Worm (Caenorhabditis elegans): Measurements from ENCODE around the gene nduf-2.2.

nduf-2.2 gene

ce11 chrIII:6464113-6464571, 880 bp upstream of the nduf-2.2 start:
- TF ChIP-seq pha-4 (tag; optimal IDR thresholded peaks at IDR 0.05): peak; percentile 39
- no peak for TF ChIP-seq snpc-4 (tag; optimal IDR thresholded peaks at IDR 0.05)
- TF ChIP-seq ham-2 (GFP tag; optimal IDR thresholded peaks at IDR 0.05): peak; percentile 27
- no peak for TF ChIP-seq ztf-11 (tag; optimal IDR thresholded peaks at IDR 0.05)
- peak; percentile 72 for TF ChIP-seq unc-120 (tag; optimal IDR thresholded peaks at IDR 0.05; ENCODE audit: poor library complexity, severe bottlenecking)
- no peak for TF ChIP-seq cnd-1 (tag; optimal IDR thresholded peaks at IDR 0.05)
- TF ChIP-seq hlh-1 (tag; optimal IDR thresholded peaks at IDR 0.05): peak; percentile 46
- peak; percentile 48 for TF ChIP-seq nhr-237 (tag; optimal IDR thresholded peaks at IDR 0.05)
- no peak for TF ChIP-seq sem-2 (GFP tag; optimal IDR thresholded peaks at IDR 0.05)
- TF ChIP-seq M03D4.4 (tag; optimal IDR thresholded peaks at IDR 0.05): peak; percentile 64
- TF ChIP-seq lin-13 (tag; optimal IDR thresholded peaks at IDR 0.05): no peak
- peak; percentile 66 for TF ChIP-seq sptf-1 (tag; optimal IDR thresholded peaks at IDR 0.05)
- no peak for TF ChIP-seq lin-32 (GFP tag; optimal IDR thresholded peaks at IDR 0.05)
- no peak for TF ChIP-seq ceh-39 (tag; optimal IDR thresholded peaks at IDR 0.05)
- TF ChIP-seq lsy-2 (tag; optimal IDR thresholded peaks at IDR 0.05): no peak
- no peak for TF ChIP-seq nhr-2 (tag; optimal IDR thresholded peaks at IDR 0.05)
- no peak for TF ChIP-seq zip-8 (tag; optimal IDR thresholded peaks at IDR 0.05)
- no peak for TF ChIP-seq ceh-43 (GFP tag; optimal IDR thresholded peaks at IDR 0.05)
- TF ChIP-seq drap-1 (GFP tag; optimal IDR thresholded peaks at IDR 0.05): peak; percentile 22
- no peak for TF ChIP-seq tbx-8 (GFP tag; optimal IDR thresholded peaks at IDR 0.05)

DNA sequence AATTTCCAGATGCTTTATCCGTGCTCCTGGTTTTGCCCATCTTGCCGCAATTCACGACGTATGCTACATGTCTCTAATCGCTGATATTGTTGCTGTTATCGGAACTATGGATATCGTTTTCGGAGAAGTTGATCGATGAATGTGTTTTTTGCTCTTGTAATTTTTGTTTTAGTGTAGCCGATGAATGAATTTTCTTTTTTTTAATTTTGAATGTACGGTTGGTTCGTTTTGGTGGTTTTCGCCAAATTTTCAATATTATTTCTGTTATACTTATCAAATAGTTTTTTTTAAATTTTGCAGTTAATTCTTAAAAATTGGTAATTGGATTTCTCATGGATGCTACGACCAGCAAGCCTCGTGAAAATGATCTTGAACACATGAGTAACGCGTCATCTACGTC, 2.0 kb downstream of the nduf-2.2 start, which contains the start of gene T26A5.2:
Gene T26A5.2, plus strand, starts transcription at position 301 of the 400 bp plus-strand sequence.
- no peak for TF ChIP-seq zip-8 (tag; optimal IDR thresholded peaks at IDR 0.05)
- TF ChIP-seq ceh-39 (tag; optimal IDR thresholded peaks at IDR 0.05): no peak
- TF ChIP-seq mep-1 (tag; optimal IDR thresholded peaks at IDR 0.05): no peak

- TF ChIP-seq mab-5 (tag; optimal IDR thresholded peaks at IDR 0.05): no peak
- TF ChIP-seq sptf-1 (tag; optimal IDR thresholded peaks at IDR 0.05): no peak
- no peak for TF ChIP-seq flh-1 (GFP tag; optimal IDR thresholded peaks at IDR 0.05)
- no peak for TF ChIP-seq unc-62 (GFP tag; optimal IDR thresholded peaks at IDR 0.05)
- TF ChIP-seq ces-1 (GFP tag; optimal IDR thresholded peaks at IDR 0.05): no peak
- no peak for TF ChIP-seq sem-2 (GFP tag; optimal IDR thresholded peaks at IDR 0.05)
- TF ChIP-seq cnd-1 (tag; optimal IDR thresholded peaks at IDR 0.05): no peak
- TF ChIP-seq nhr-12 (tag; optimal IDR thresholded peaks at IDR 0.05): no peak
- no peak for TF ChIP-seq lsy-2 (tag; optimal IDR thresholded peaks at IDR 0.05)
- TF ChIP-seq ham-2 (GFP tag; optimal IDR thresholded peaks at IDR 0.05): no peak
These were observed 6.4 kb downstream of the nduf-2.2 start, which contains the start of gene wht-6 for ce11 chrIII:6471451-6471850. Gene wht-6 (plus strand): TSS chrIII:6471751.

DNA sequence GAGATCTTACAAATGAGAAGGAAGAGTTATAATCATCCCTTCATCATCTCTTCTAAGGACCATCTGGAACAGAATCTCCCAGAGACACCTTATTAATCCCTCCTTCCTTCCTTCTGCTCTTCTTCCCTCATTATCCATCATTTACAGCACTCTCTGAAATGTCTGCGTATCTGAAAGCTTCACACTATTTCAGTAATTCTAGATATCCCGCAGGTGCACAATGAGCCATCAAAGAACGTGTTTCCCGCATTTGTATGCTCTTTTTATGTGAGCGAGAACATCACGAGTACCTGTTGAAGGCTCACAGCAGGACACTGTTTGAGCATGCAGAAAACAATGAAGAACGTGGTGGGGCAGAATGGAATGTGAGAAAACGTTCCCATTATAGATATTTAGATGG, 11.4 kb downstream of the nduf-2.2 start:
- TF ChIP-seq nhr-2 (tag; optimal IDR thresholded peaks at IDR 0.05) (peak; percentile 65), elt-1 (tag; optimal IDR thresholded peaks at IDR 0.05; ENCODE audit: borderline replicate concordance, insufficient read depth) (peak; percentile 51), sem-2 (GFP tag; optimal IDR thresholded peaks at IDR 0.05) (no peak)

DNA sequence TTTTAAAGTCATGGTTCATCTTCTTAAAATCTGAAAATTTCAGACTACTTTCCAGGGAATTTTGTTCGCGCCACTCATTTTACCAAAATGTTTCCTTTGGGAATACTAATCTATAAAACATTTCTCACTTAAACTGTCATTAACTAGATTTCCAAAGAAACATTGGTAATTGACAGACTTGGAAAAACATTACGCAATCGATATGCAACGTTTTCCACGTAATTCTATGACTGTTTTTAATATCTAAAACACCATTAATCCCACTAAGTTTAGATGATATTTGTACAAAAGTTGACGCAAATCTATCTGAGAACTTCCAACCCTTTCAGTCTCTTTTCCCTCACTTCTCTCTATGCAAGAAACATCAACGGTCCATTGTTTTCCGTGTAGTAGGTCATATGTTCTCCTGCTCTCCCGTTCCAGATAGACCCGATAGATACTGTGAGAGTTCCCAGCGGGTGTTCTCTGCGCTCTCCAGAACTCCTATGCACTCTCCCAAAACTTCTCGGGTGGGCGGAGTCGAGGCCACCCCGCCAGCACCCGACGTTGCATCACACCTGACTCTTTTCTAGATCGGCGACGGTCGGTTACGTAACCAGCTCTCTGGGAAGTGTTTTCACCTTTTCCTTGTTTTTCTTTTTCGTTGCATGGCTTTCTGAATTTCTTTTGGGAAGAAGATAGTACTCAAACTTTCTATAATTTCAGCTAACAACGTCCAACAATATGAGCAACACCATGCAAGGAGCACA, 13.4 kb downstream of the nduf-2.2 start, which contains the start of gene zip-8:
Gene zip-8, plus strand, starts transcription at position 700 of the 749 bp plus-strand sequence.
- TF ChIP-seq nhr-237 (tag; optimal IDR thresholded peaks at IDR 0.05): no peak
- TF ChIP-seq cnd-1 (tag; optimal IDR thresholded peaks at IDR 0.05): no peak
- TF ChIP-seq zip-8 (tag; optimal IDR thresholded peaks at IDR 0.05): peak; percentile 98
- TF ChIP-seq unc-39 (tag; optimal IDR thresholded peaks at IDR 0.05): no peak

DNA sequence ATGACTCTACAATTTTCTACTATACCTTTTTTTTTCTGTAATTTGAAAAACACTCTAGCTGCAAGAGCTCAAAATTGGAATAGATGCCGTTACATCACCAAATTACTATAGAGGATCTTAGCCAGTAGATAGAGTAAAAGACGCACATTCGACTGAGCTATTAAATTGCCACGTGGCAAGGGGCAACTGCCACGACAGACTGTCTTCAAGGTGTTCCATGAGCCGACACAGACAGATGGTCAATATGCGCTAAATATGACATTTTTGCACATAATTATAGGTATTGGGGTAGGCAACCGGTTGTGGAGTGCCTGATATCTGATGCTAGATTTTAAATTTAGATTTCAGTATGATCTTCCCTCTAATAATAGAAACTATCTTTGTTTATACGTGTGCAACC, 14.4 kb downstream of the nduf-2.2 start:
- TF ChIP-seq nhr-2 (tag; optimal IDR thresholded peaks at IDR 0.05): peak; percentile 89
- peak; percentile 71 for TF ChIP-seq cnd-1 (tag; optimal IDR thresholded peaks at IDR 0.05)
- TF ChIP-seq ces-1 (GFP tag; optimal IDR thresholded peaks at IDR 0.05): no peak
- TF ChIP-seq tbx-8 (GFP tag; optimal IDR thresholded peaks at IDR 0.05): no peak

Measured in whole organism, mixed stage, embryonic.